Fruit fly (Drosophila melanogaster) whole organism: ENCODE results near the gene bowl.
A peak's percentile ranks its signal among the peaks of the same experiment; 100 is the strongest.

Experiments
- CG8478 ChIP-seq: fragments of >200 bp; optimal IDR thresholded peaks from 2 replicates; lab custom pipeline; 2018; ENCODE audit warnings: inconsistent platforms
- Dll ChIP-seq: fragments of >200 bp; optimal IDR thresholded peaks from 2 replicates; lab custom pipeline; 2017
- pan ChIP-seq: fragments of >200 bp; optimal IDR thresholded peaks from 2 replicates; lab custom pipeline; 2017
- psq ChIP-seq: fragments of >200 bp; optimal IDR thresholded peaks from 2 replicates; lab custom pipeline; 2017
- usp ChIP-seq: fragments of >200 bp; optimal IDR thresholded peaks from 2 replicates; lab custom pipeline; 2017; ENCODE audit warnings: missing biosample characterization, missing genetic modification characterization, mixed read lengths

DNA sequence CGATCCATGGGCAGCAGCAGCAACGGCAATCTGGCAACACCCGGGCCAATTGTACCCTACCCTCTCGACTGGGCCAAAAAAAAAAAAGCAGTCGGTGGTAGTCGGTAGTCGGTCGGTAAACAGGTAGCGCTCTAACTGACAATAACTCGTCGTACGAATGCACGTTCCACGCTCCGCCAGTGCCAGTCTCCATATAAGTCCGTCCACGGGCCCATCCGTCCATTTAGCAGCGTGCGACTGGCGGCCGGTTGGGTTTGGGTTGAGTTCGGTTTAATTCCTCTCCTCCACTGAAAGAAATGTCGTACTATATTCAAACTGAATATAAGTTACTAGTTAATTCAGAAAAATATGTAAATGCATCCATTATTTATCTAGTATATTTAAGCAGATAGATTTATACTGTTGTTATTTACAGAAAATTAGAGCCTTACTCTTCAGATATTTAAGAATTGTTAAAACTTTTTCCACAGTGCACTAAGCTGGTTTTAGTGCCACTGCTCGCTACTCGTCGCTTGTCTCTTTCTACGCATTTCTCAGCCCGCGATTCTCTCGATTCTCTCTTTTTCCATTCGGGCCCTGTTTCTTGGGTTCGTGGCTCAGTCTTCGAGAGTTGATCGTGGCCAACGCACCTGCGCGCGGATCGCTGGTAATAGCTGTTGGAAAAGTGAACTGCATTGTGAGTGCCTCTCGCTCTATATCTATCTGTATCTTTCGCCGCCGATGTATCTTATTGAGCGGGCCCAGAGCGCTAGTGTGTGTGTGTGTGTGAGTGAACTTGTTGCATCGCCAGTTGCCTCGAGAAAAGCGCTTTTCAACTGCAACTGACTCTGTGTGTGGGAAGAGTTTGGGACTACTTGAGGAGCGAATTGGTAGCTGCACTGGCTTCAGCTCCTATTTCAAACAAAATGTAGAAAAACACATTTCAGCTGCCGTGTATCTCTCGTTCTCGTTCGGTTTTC is at the start of gene bowl:
- TF ChIP-seq CG8478 (lab: Kevin White, UChicago) (no peak), pan (no peak), psq (lab: Kevin White, UChicago) (no peak), Dll (lab: Kevin White, UChicago) (peak; percentile 70), usp (GFP tag; lab: Kevin White, UChicago) (no peak)
